Fruit fly (Drosophila melanogaster): ENCODE measurements around the gene hoe2.
A peak's percentile ranks its signal among the peaks of the same experiment; 100 is the strongest.

Gene hoe2

DNA sequence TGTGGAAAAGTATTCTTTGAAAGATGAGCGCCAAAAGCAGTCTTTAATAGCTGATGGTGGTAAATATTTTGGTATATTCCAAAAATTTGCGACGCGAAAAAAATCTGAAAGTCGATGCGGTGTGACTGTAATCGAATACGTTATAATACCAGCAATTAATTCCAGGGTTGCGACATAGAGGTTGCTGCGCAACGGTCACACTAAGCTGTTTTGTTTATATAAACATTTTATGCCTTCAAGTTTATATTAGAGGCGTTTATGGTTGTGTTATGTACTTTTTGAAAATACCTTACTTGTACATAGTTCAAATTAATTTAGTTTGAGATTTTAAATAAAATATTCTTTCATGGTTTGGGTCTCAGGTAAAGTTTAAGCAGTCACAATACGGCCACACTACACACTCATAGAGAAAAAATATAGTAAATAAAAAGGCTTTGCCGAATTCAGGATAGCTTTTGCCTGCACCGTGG, 35.1 kb upstream of the hoe2 start, which contains the start of gene CG14043 (continued):
- peak; percentile 29 for TF ChIP-seq CG1647 (GFP tag; optimal IDR thresholded peaks at IDR 0.05)
- no peak for TF ChIP-seq bcd (GFP tag; optimal IDR thresholded peaks at IDR 0.05)
- TF ChIP-seq CG17385 (GFP tag; optimal IDR thresholded peaks at IDR 0.05): no peak
- TF ChIP-seq her (GFP tag; optimal IDR thresholded peaks at IDR 0.05): no peak
- no peak for TF ChIP-seq jigr1 (GFP tag; IDR thresholded peaks at IDR 0.05)
- TF ChIP-seq CG18619 (GFP tag; optimal IDR thresholded peaks at IDR 0.05): no peak
- TF ChIP-seq lov (optimal IDR thresholded peaks at IDR 0.05): no peak
- TF ChIP-seq lov (GFP tag; IDR thresholded peaks at IDR 0.05): no peak
- no peak for TF ChIP-seq zfh2 (GFP tag; optimal IDR thresholded peaks at IDR 0.05)
- peak; percentile 68 for TF ChIP-seq CG10267 (tag; optimal IDR thresholded peaks at IDR 0.05)
- peak; percentile 22 for TF ChIP-seq pum (GFP tag; optimal IDR thresholded peaks at IDR 0.05)
- TF ChIP-seq CG9932 (GFP tag; IDR thresholded peaks at IDR 0.05): peak; percentile 37; the same call in 1 of the 2 replicates
- no peak for TF ChIP-seq CG10274 (GFP tag; optimal IDR thresholded peaks at IDR 0.05)
- no peak for TF ChIP-seq gt (GFP tag; IDR thresholded peaks at IDR 0.05)
- TF ChIP-seq caup (GFP tag; optimal IDR thresholded peaks at IDR 0.05; ENCODE audit: severe bottlenecking): no peak
- peak; percentile 60 for TF ChIP-seq CoRest (tag; optimal IDR thresholded peaks at IDR 0.05)
- no peak for TF ChIP-seq CG8089 (GFP tag; optimal IDR thresholded peaks at IDR 0.05)
- no peak for TF ChIP-seq MTF-1 (GFP tag; optimal IDR thresholded peaks at IDR 0.05; ENCODE audit: borderline replicate concordance)
- no peak for TF ChIP-seq run (tag; optimal IDR thresholded peaks at IDR 0.05)
- no peak for TF ChIP-seq CG31365 (tag; optimal IDR thresholded peaks at IDR 0.05)
- TF ChIP-seq CG8765 (GFP tag; IDR thresholded peaks at IDR 0.05): no peak
- TF ChIP-seq mld (GFP tag; IDR thresholded peaks at IDR 0.05; ENCODE audit: partially characterized antibody): no peak
- no peak for TF ChIP-seq Rx (GFP tag; IDR thresholded peaks at IDR 0.05)
- TF ChIP-seq CG8281 (tag; optimal IDR thresholded peaks at IDR 0.05): no peak
- TF ChIP-seq shn (GFP tag; optimal IDR thresholded peaks at IDR 0.05): no peak
- TF ChIP-seq lola (GFP tag; optimal IDR thresholded peaks at IDR 0.05): peak in 1 of 3 experiments; percentile 5
- no peak for TF ChIP-seq CG7556 (GFP tag; optimal IDR thresholded peaks at IDR 0.05)
- no peak for TF ChIP-seq Sox100B (GFP tag; optimal IDR thresholded peaks at IDR 0.05)
- no peak for TF ChIP-seq so (GFP tag; IDR thresholded peaks at IDR 0.05)
- TF ChIP-seq Bdp1 (GFP tag; optimal IDR thresholded peaks at IDR 0.05): no peak
- TF ChIP-seq CG7271 (tag; optimal IDR thresholded peaks at IDR 0.05): no peak
- TF ChIP-seq H15 (GFP tag; IDR thresholded peaks at IDR 0.05): no peak
- TF ChIP-seq grn (GFP tag; optimal IDR thresholded peaks at IDR 0.05): no peak
- TF ChIP-seq CG11456 (GFP tag; IDR thresholded peaks at IDR 0.05): no peak
- TF ChIP-seq Oli (tag; optimal IDR thresholded peaks at IDR 0.05): no peak
- TF ChIP-seq CG12744 (GFP tag; optimal IDR thresholded peaks at IDR 0.05): no peak
- no peak for TF ChIP-seq CG10147 (GFP tag; optimal IDR thresholded peaks at IDR 0.05)
- TF ChIP-seq CG17359 (tag; optimal IDR thresholded peaks at IDR 0.05): peak; percentile 10
- TF ChIP-seq MESR4 (GFP tag; optimal IDR thresholded peaks at IDR 0.05): peak; percentile 31
- no peak for TF ChIP-seq CkIIα-i1 (GFP tag; IDR thresholded peaks at IDR 0.05)
- TF ChIP-seq CG1602 (GFP tag; optimal IDR thresholded peaks at IDR 0.05): peak; percentile 21
- TF ChIP-seq hkb (optimal IDR thresholded peaks at IDR 0.05): peak; percentile 64
- TF ChIP-seq hkb (GFP tag; IDR thresholded peaks at IDR 0.05): no peak
- peak; percentile 85 for TF ChIP-seq Lhr (GFP tag; optimal IDR thresholded peaks at IDR 0.05)
- TF ChIP-seq gcm2 (GFP tag; optimal IDR thresholded peaks at IDR 0.05): no peak
- TF ChIP-seq CG15696 (tag; optimal IDR thresholded peaks at IDR 0.05): peak; percentile 7
- peak; percentile 51 for TF ChIP-seq CG15601 (tag; optimal IDR thresholded peaks at IDR 0.05)
- no peak for TF ChIP-seq tap (tag; optimal IDR thresholded peaks at IDR 0.05)
- TF ChIP-seq CG4820 (GFP tag; optimal IDR thresholded peaks at IDR 0.05): no peak
- no peak for TF ChIP-seq CG18599 (GFP tag; optimal IDR thresholded peaks at IDR 0.05)
- TF ChIP-seq CG17361 (GFP tag; IDR thresholded peaks at IDR 0.05): peak; percentile 8; the same call in 1 of the 3 replicates

Data from whole organism, embryonic.